Worm (Caenorhabditis elegans) whole organism, late embryonic: Measurements from ENCODE around the gene nhr-71.

Experiments
- ama-1 ChIP-seq: fragments of 150-350 bp; optimal IDR thresholded peaks from 2 replicates; lab custom pipeline; 2014
- ceh-24 ChIP-seq: sonication (generic microtip); optimal IDR thresholded peaks from 2 replicates; lab custom pipeline; 2016; ENCODE audit warnings: mild to moderate bottlenecking, missing genetic modification characterization, missing compliant biosample characterization
- ceh-30 ChIP-seq: fragments of 150-350 bp; optimal IDR thresholded peaks from 2 replicates; lab custom pipeline; 2014; ENCODE audit warnings: missing biosample characterization, missing genetic modification characterization
- ceh-45 ChIP-seq: fragments of 200-800 bp; sonication (Bioruptor generic); IDR thresholded peaks from 2 replicates; pipeline ENCODE4 v1.3.6; 2022; ENCODE audit warnings: missing genetic modification reagents, missing genetic modification characterization, missing compliant biosample characterization
- ets-4 ChIP-seq: sonication (generic microtip); optimal IDR thresholded peaks from 2 replicates; lab custom pipeline; 2016; ENCODE audit warnings: missing genetic modification characterization, missing compliant biosample characterization
- eyg-1 ChIP-seq: sonication (generic microtip); optimal IDR thresholded peaks from 2 replicates; lab custom pipeline; 2016; ENCODE audit warnings: missing genotype, missing genetic modification characterization, missing compliant biosample characterization
- nhr-11 ChIP-seq: fragments of 150-350 bp; optimal IDR thresholded peaks from 2 replicates; lab custom pipeline; 2014; ENCODE audit warnings: missing biosample characterization, missing genetic modification characterization
- pax-1 ChIP-seq: fragments of 150-350 bp; optimal IDR thresholded peaks from 2 replicates; lab custom pipeline; 2014; ENCODE audit warnings: missing biosample characterization, missing genetic modification characterization
- pha-4 ChIP-seq: fragments of 150-350 bp; optimal IDR thresholded peaks from 2 replicates; lab custom pipeline; 2018; ENCODE audit warnings: missing biosample characterization, missing genetic modification reagents, missing genetic modification characterization
- sdc-2 ChIP-seq: sonication (generic microtip); optimal IDR thresholded peaks from 2 replicates; lab custom pipeline; 2016; ENCODE audit warnings: missing genotype, missing genetic modification characterization, missing compliant biosample characterization
- unc-3 ChIP-seq, 2 experiments: fragments of 200-800 bp in 1 of 2; sonication (Bioruptor generic) in 1 of 2; sonication (generic microtip) in 1 of 2; conservative IDR thresholded peaks in 1 of 2; optimal IDR thresholded peaks in 1 of 2; 2 replicates each; pipeline versions ENCODE4 v1.3.6 to Lab custom; 2016 to 2022; ENCODE audit warnings: missing compliant biosample characterization in 2 of 2, missing genetic modification characterization in 2 of 2, missing genetic modification reagents in 1 of 2
- unc-86 ChIP-seq: sonication (generic microtip); optimal IDR thresholded peaks from 2 replicates; lab custom pipeline; 2016; ENCODE audit warnings: missing genetic modification characterization, missing compliant biosample characterization

ce11 chrX:13730209-13730975 is 16.7 kb upstream of the nhr-71 start:
- no peak for TF ChIP-seq nhr-11 (tag; lab: Kevin White, UChicago)
- TF ChIP-seq ceh-45 = no peak
- TF ChIP-seq eyg-1 (tag; lab: Kevin White, UChicago) = no peak
- no peak for TF ChIP-seq ama-1 (lab: Kevin White, UChicago)
- TF ChIP-seq pax-1 (tag; lab: Kevin White, UChicago) = no peak
- no peak for TF ChIP-seq ceh-30 (tag; lab: Kevin White, UChicago)
- no peak for TF ChIP-seq unc-86 (tag; lab: Kevin White, UChicago)
- no peak for TF ChIP-seq unc-3 (GFP tag; conservative IDR thresholded peaks at IDR 0.05; lab: Robert Waterston, UW)
- TF ChIP-seq unc-3 (tag; optimal IDR thresholded peaks at IDR 0.05; lab: Kevin White, UChicago) = no peak
- TF ChIP-seq ceh-24 (tag; lab: Kevin White, UChicago) = no peak
- TF ChIP-seq ets-4 (tag; lab: Kevin White, UChicago) = no peak
- no peak for TF ChIP-seq pha-4
- no peak for TF ChIP-seq sdc-2 (tag; lab: Kevin White, UChicago)
